Worm (Caenorhabditis elegans) whole organism, L1 larva: Measurements from ENCODE around the gene ZK622.5.
A peak's percentile ranks its signal among the peaks of the same experiment; 100 is the strongest.

ENCODE experiments used
- C04F5.9 ChIP-seq: sonication (generic microtip); optimal IDR thresholded peaks from 2 replicates; lab custom pipeline; 2016; ENCODE audit warnings: missing genetic modification characterization, missing compliant biosample characterization
- C16A3.4 ChIP-seq: fragments of 150-350 bp; optimal IDR thresholded peaks from 2 replicates; lab custom pipeline; 2014; ENCODE audit warnings: missing biosample characterization, missing genetic modification characterization
- C34B4.2 ChIP-seq: sonication (generic microtip); optimal IDR thresholded peaks from 2 replicates; lab custom pipeline; 2017; ENCODE audit warnings: mild to moderate bottlenecking, missing genetic modification characterization, missing compliant biosample characterization
- alr-1 ChIP-seq: fragments of 200-800 bp; sonication (Bioruptor generic); optimal IDR thresholded peaks from 2 replicates; lab custom pipeline; 2018; ENCODE audit warnings: borderline replicate concordance, mild to moderate bottlenecking, missing genetic modification characterization, missing compliant biosample characterization
- ceh-63 ChIP-seq: fragments of 200-800 bp; sonication (Bioruptor generic); optimal IDR thresholded peaks from 2 replicates; lab custom pipeline; 2018; ENCODE audit warnings: mild to moderate bottlenecking, missing genetic modification characterization, missing compliant biosample characterization
- ceh-8 ChIP-seq: fragments of 200-800 bp; sonication (Bioruptor generic); optimal IDR thresholded peaks from 2 replicates; lab custom pipeline; 2018; ENCODE audit warnings: mild to moderate bottlenecking, missing genetic modification characterization, moderate library complexity, missing compliant biosample characterization
- ceh-82 ChIP-seq, 3 experiments: fragments of 150-350 bp in 1 of 3; sonication (generic microtip) in 2 of 3; optimal IDR thresholded peaks; 2 replicates each; lab custom pipeline; 2014 to 2017; ENCODE audit warnings: missing biosample characterization in 3 of 3, missing genetic modification characterization in 3 of 3
- ceh-90 ChIP-seq: sonication (generic microtip); optimal IDR thresholded peaks from 2 replicates; lab custom pipeline; 2016; ENCODE audit warnings: missing genetic modification characterization, missing compliant biosample characterization
- efl-1 ChIP-seq, 4 experiments: fragments of 150-350 bp; optimal IDR thresholded peaks in 3 of 4; peaks in 1 of 4; 1 replicate in 1 of 4; 2 replicates in 3 of 4; lab custom pipeline; 2014; ENCODE audit warnings: missing biosample characterization in 2 of 4, missing genetic modification characterization in 2 of 4, missing genetic modification reagents in 2 of 4
- egl-13 ChIP-seq: sonication (generic microtip); optimal IDR thresholded peaks from 2 replicates; lab custom pipeline; 2016; ENCODE audit warnings: missing genotype, missing genetic modification reagents, missing genetic modification characterization, missing compliant biosample characterization
- elt-3 ChIP-seq, 6 experiments: fragments of 150-350 bp in 1 of 6; sonication (generic microtip); optimal IDR thresholded peaks; 2 replicates each; lab custom pipeline; 2017 to 2018; ENCODE audit warnings: missing biosample characterization in 6 of 6, missing genetic modification characterization in 6 of 6, inconsistent platforms in 1 of 6
- ets-5 ChIP-seq: fragments of 200-800 bp; sonication (Bioruptor generic); IDR thresholded peaks from 2 replicates; pipeline ENCODE4 v1.3.6; 2022; ENCODE audit warnings: missing genetic modification characterization, missing compliant biosample characterization
- fkh-10 ChIP-seq: sonication (generic microtip); optimal IDR thresholded peaks from 2 replicates; lab custom pipeline; 2017; ENCODE audit warnings: missing biosample characterization, missing genetic modification reagents, missing genetic modification characterization
- grh-1 ChIP-seq: fragments of 200-800 bp; sonication (Bioruptor generic); IDR thresholded peaks from 2 replicates; pipeline ENCODE4 v1.3.6; 2022; ENCODE audit warnings: missing genetic modification reagents, missing genetic modification characterization, missing compliant biosample characterization
- hlh-17 ChIP-seq: fragments of 200-800 bp; sonication (Bioruptor generic); optimal IDR thresholded peaks from 2 replicates; lab custom pipeline; 2018; ENCODE audit warnings: missing genetic modification characterization, mild to moderate bottlenecking, missing compliant biosample characterization, moderate library complexity, borderline replicate concordance
- hlh-4 ChIP-seq: sonication (generic microtip); optimal IDR thresholded peaks from 2 replicates; lab custom pipeline; 2016; ENCODE audit warnings: mild to moderate bottlenecking, missing genetic modification characterization, missing compliant biosample characterization
- lin-14 ChIP-seq: fragments of 200-800 bp; sonication (Bioruptor generic); optimal IDR thresholded peaks from 2 replicates; lab custom pipeline; 2018; ENCODE audit warnings: mild to moderate bottlenecking, missing genetic modification characterization, moderate library complexity, missing compliant biosample characterization
- lin-35 ChIP-seq, 2 experiments: fragments of 150-350 bp; optimal IDR thresholded peaks; 2 replicates each; lab custom pipeline; 2014; ENCODE audit warnings: missing biosample characterization in 2 of 2, missing genetic modification characterization in 2 of 2, missing genetic modification reagents in 2 of 2
- lsy-2 ChIP-seq, 2 experiments: fragments of 150-350 bp; optimal IDR thresholded peaks; 2 replicates each; lab custom pipeline; 2014; ENCODE audit warnings: missing biosample characterization in 2 of 2, missing genetic modification characterization in 2 of 2
- mab-9 ChIP-seq: fragments of 200-800 bp; sonication (Bioruptor generic); IDR thresholded peaks from 2 replicates; pipeline ENCODE4 v1.3.6; 2022; ENCODE audit warnings: missing genetic modification reagents, missing genetic modification characterization, missing compliant biosample characterization
- mep-1 ChIP-seq: fragments of 150-350 bp; optimal IDR thresholded peaks from 2 replicates; lab custom pipeline; 2014; ENCODE audit warnings: missing biosample characterization, missing genetic modification characterization
- nhr-12 ChIP-seq: sonication (generic microtip); optimal IDR thresholded peaks from 2 replicates; lab custom pipeline; 2017; ENCODE audit warnings: missing biosample characterization, missing genetic modification characterization
- nhr-20 ChIP-seq: sonication (generic microtip); optimal IDR thresholded peaks from 2 replicates; lab custom pipeline; 2016; ENCODE audit warnings: mild to moderate bottlenecking, missing genetic modification characterization, missing compliant biosample characterization
- nhr-28 ChIP-seq: fragments of 150-350 bp; optimal IDR thresholded peaks from 2 replicates; lab custom pipeline; 2014; ENCODE audit warnings: missing biosample characterization, missing genetic modification characterization
- nhr-47 ChIP-seq: sonication (generic microtip); optimal IDR thresholded peaks from 2 replicates; lab custom pipeline; 2016; ENCODE audit warnings: mild to moderate bottlenecking, missing genetic modification characterization, moderate library complexity, missing compliant biosample characterization
- nhr-76 ChIP-seq: sonication (generic microtip); optimal IDR thresholded peaks from 2 replicates; lab custom pipeline; 2017; ENCODE audit warnings: missing biosample characterization, missing genetic modification characterization
- nhr-77 ChIP-seq: fragments of 150-350 bp; optimal IDR thresholded peaks from 2 replicates; lab custom pipeline; 2014; ENCODE audit warnings: missing biosample characterization, missing genetic modification characterization
- nhr-84 ChIP-seq: sonication (generic microtip); optimal IDR thresholded peaks from 2 replicates; lab custom pipeline; 2017; ENCODE audit warnings: missing biosample characterization, missing genetic modification characterization
- nhr-85 ChIP-seq: sonication (generic microtip); peaks from one replicate; lab custom pipeline; 2016; ENCODE audit warnings: missing genetic modification characterization, inconsistent platforms, missing compliant biosample characterization
- nhr-90 ChIP-seq: sonication (generic microtip); optimal IDR thresholded peaks from 2 replicates; lab custom pipeline; 2016; ENCODE audit warnings: mild to moderate bottlenecking, missing genetic modification characterization, missing compliant biosample characterization; ENCODE audit not compliant: poor library complexity
- pag-3 ChIP-seq: sonication (generic microtip); optimal IDR thresholded peaks from 2 replicates; lab custom pipeline; 2017; ENCODE audit warnings: missing genetic modification characterization, mild to moderate bottlenecking, missing compliant biosample characterization, antibody characterized with exemption, borderline replicate concordance; ENCODE audit not compliant: insufficient read depth
- pax-3 ChIP-seq: fragments of 200-800 bp; sonication (Bioruptor generic); optimal IDR thresholded peaks from 2 replicates; lab custom pipeline; 2018; ENCODE audit warnings: mild to moderate bottlenecking, missing genetic modification characterization, moderate library complexity, missing compliant biosample characterization
- snu-23 ChIP-seq: sonication (generic microtip); optimal IDR thresholded peaks from 2 replicates; lab custom pipeline; 2016; ENCODE audit warnings: missing genetic modification characterization, missing compliant biosample characterization
- sox-4 ChIP-seq: sonication (generic microtip); optimal IDR thresholded peaks from 2 replicates; lab custom pipeline; 2016; ENCODE audit warnings: missing genetic modification characterization, missing compliant biosample characterization
- sptf-1 ChIP-seq: fragments of 150-350 bp; optimal IDR thresholded peaks from 2 replicates; lab custom pipeline; 2014; ENCODE audit warnings: missing biosample characterization, missing genetic modification characterization
- sup-37 ChIP-seq: fragments of 200-800 bp; sonication (Bioruptor generic); optimal IDR thresholded peaks from 2 replicates; lab custom pipeline; 2018; ENCODE audit warnings: mild to moderate bottlenecking, missing genetic modification characterization, missing compliant biosample characterization
- swsn-7 ChIP-seq: sonication (generic microtip); optimal IDR thresholded peaks from 2 replicates; lab custom pipeline; 2016; ENCODE audit warnings: missing genetic modification characterization, missing compliant biosample characterization
- tlp-1 ChIP-seq: fragments of 150-350 bp; optimal IDR thresholded peaks from 2 replicates; lab custom pipeline; 2014; ENCODE audit warnings: missing biosample characterization, missing genetic modification characterization
- unc-130 ChIP-seq: fragments of 150-350 bp; optimal IDR thresholded peaks from 2 replicates; lab custom pipeline; 2017; ENCODE audit warnings: missing biosample characterization, missing genetic modification characterization, inconsistent platforms
- unc-30 ChIP-seq: sonication (generic microtip); optimal IDR thresholded peaks from 2 replicates; lab custom pipeline; 2017; ENCODE audit warnings: missing biosample characterization, missing genetic modification characterization
- unc-62 ChIP-seq: fragments of 150-350 bp; optimal IDR thresholded peaks from 2 replicates; lab custom pipeline; 2014; ENCODE audit warnings: missing biosample characterization, missing genetic modification reagents, missing genetic modification characterization
- xbp-1 ChIP-seq: sonication (generic microtip); optimal IDR thresholded peaks from 2 replicates; lab custom pipeline; 2016; ENCODE audit warnings: missing genetic modification characterization, missing compliant biosample characterization
- zag-1 ChIP-seq: fragments of 150-350 bp; optimal IDR thresholded peaks from 2 replicates; lab custom pipeline; 2014; ENCODE audit warnings: missing biosample characterization, missing genetic modification characterization
- zip-4 ChIP-seq: fragments of 200-800 bp; sonication (Bioruptor generic); optimal IDR thresholded peaks from 2 replicates; lab custom pipeline; 2018; ENCODE audit warnings: mild to moderate bottlenecking, missing genetic modification characterization, moderate library complexity, missing compliant biosample characterization
- ztf-11 ChIP-seq, 2 experiments: sonication (generic microtip); optimal IDR thresholded peaks; 2 replicates each; lab custom pipeline; 2016 to 2017; ENCODE audit warnings: missing genetic modification characterization in 2 of 2, missing biosample characterization in 1 of 2, missing compliant biosample characterization in 1 of 2
- ztf-4 ChIP-seq: fragments of 150-350 bp; optimal IDR thresholded peaks from 2 replicates; lab custom pipeline; 2014; ENCODE audit warnings: missing biosample characterization, missing genetic modification characterization

The ZK622.5 gene

DNA sequence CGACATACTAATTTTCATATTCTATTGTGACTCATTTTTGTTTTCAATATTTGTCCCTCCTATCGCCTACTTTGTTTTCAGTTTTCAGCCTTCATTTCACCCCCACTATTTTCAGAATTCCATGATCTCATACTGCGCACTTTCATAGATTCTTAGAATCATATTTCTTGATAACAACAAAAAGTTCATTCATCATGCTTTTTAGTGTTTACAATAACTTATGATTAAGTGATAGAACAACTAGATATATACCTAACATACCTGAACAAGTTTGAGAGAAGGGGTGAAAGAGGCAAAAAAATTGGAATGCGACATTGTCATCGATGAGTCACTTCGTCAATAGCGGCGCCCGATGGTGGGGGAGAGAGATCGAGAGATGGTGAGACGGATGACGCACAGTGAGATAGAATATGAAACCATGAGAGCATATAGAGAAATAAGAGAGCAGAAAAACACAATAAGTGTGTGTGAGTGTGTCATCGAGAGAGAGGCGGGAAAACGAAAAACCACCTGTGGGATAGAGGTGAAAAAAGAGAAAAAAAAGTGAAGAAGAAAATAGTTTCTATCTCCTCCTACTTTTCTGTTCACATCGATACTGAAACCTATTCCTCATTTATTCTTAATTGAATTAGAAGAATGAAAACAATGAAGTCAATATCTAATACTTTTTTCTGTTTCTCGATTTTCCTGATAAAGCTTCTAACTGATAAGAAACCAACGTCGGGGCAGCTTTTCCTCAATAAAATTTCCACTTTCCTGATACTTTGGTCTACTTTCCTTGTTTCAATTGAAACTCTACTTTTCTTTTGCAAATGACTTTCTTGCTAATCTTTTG, 47.6 kb downstream of the ZK622.5 start (continued):
- peak; percentile 69 for TF ChIP-seq nhr-77 (tag; lab: Kevin White, UChicago)

DNA sequence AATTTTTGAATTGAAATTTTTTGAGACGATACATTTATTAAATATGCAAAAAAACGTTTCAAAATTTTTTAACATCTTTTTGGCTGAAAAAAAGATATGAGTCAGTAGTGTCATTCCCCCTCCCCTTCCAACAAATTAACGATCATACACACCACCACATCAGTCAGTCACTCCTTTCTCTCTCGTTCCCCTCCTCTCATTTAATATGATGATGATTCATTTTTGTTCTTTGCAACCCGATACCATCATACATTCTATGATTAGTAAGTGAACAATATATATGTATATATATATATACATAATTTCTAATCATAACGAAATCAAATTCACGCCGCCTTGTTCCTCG, 48.2 kb downstream of the ZK622.5 start:
- TF ChIP-seq nhr-12 (tag; lab: Kevin White, UChicago) (no peak), ceh-63 (GFP tag; lab: Kevin White, UChicago) (peak; percentile 30), lin-14 (peak; percentile 14), mep-1 (peak; percentile 29)

DNA sequence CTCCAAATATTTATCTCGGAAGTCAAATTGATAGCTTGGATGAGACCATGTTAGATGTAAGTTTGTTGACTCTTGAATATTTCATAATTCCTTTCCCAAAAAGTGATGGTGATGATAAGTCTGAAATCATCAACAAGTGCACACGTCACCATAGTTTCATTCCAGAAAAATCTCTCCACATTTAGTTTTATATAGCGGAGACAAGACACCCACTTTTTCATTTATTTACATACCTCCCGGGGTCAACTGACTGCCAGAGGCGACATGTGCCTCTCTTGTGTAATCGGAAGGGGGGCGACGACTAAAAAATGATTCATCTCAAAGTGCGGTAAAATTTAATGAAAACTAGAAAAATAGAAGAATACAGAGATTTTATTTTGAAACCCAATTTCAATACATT, 49.1 kb downstream of the ZK622.5 start:
- TF ChIP-seq hlh-17 (GFP tag; lab: Kevin White, UChicago) (no peak), nhr-47 (peak; percentile 32), grh-1 (GFP tag; lab: Robert Waterston, UW) (no peak), tlp-1 (tag; lab: Kevin White, UChicago) (no peak), nhr-20 (tag; lab: Kevin White, UChicago) (peak; percentile 51), unc-30 (tag; lab: Kevin White, UChicago) (no peak), nhr-84 (tag; lab: Kevin White, UChicago) (no peak), ceh-82 (tag; optimal IDR thresholded peaks at IDR 0.05; lab: Kevin White, UChicago) (no peak), C34B4.2 (tag; lab: Kevin White, UChicago) (no peak), lin-14 (peak; percentile 72), lin-35 (GFP tag; optimal IDR thresholded peaks at IDR 0.05; lab: Kevin White, UChicago) (peak in 1 of 2 experiments; percentile 45), zag-1 (no peak), ztf-4 (tag; lab: Kevin White, UChicago) (no peak), nhr-85 (tag; lab: Kevin White, UChicago) (no peak), mab-9 (GFP tag; lab: Robert Waterston, UW) (no peak), elt-3 (tag; optimal IDR thresholded peaks at IDR 0.05; lab: Kevin White, UChicago) (no peak), ceh-63 (GFP tag; lab: Kevin White, UChicago) (no peak), ets-5 (no peak), zip-4 (no peak), ceh-8 (GFP tag; lab: Kevin White, UChicago) (peak; percentile 3), lsy-2 (tag; optimal IDR thresholded peaks at IDR 0.05; lab: Kevin White, UChicago) (peak in 1 of 2 experiments; percentile 51), nhr-28 (tag; lab: Kevin White, UChicago) (no peak), ztf-11 (tag; optimal IDR thresholded peaks at IDR 0.05; lab: Kevin White, UChicago) (no peak), swsn-7 (tag; lab: Kevin White, UChicago) (peak; percentile 28), nhr-76 (tag; lab: Kevin White, UChicago) (no peak), C04F5.9 (tag; lab: Kevin White, UChicago) (no peak), sptf-1 (tag; lab: Kevin White, UChicago) (no peak), sox-4 (tag; lab: Kevin White, UChicago) (no peak), snu-23 (GFP tag; lab: Kevin White, UChicago) (peak; percentile 40), nhr-12 (tag; lab: Kevin White, UChicago) (no peak), pax-3 (tag; lab: Kevin White, UChicago) (no peak), unc-62 (GFP tag; lab: Kevin White, UChicago) (no peak), ceh-90 (tag; lab: Kevin White, UChicago) (no peak), unc-130 (peak; percentile 1), nhr-90 (no peak), egl-13 (peak; percentile 37), sup-37 (GFP tag; lab: Kevin White, UChicago) (no peak), fkh-10 (GFP tag; lab: Kevin White, UChicago) (no peak), nhr-77 (tag; lab: Kevin White, UChicago) (peak; percentile 18), efl-1 (optimal IDR thresholded peaks at IDR 0.05; lab: Kevin White, UChicago) (peak in 1 of 2 experiments; percentile 7), efl-1 (GFP tag; optimal IDR thresholded peaks at IDR 0.05 in 1 of 2; lab: Kevin White, UChicago) (no peak), pag-3 (tag; lab: Kevin White, UChicago) (no peak), C16A3.4 (tag; lab: Kevin White, UChicago) (peak; percentile 12), hlh-4 (no peak), alr-1 (no peak), xbp-1 (peak; percentile 23)
